Worm (Caenorhabditis elegans): ENCODE data around the gene C53A5.2.

- TF ChIP-seq ztf-28 (GFP tag; IDR thresholded peaks at IDR 0.05), result no peak
- no peak for TF ChIP-seq B0336.3 (GFP tag; IDR thresholded peaks at IDR 0.05)
- no peak for TF ChIP-seq lsy-27 (tag; optimal IDR thresholded peaks at IDR 0.05; ENCODE audit: borderline replicate concordance, insufficient read depth)
- TF ChIP-seq unc-62 (GFP tag; optimal IDR thresholded peaks at IDR 0.05), result no peak
- no peak for TF ChIP-seq snpc-4 (GFP tag; optimal IDR thresholded peaks at IDR 0.05)
- TF ChIP-seq snpc-4 (tag; optimal IDR thresholded peaks at IDR 0.05), result no peak
These were observed 17.9 kb upstream of the C53A5.2 start for ce11 chrV:14540932-14541331.

Measured in whole organism, young adult.